Worm (Caenorhabditis elegans): ENCODE data around the gene exc-6.
A peak's percentile ranks its signal among the peaks of the same experiment; 100 is the strongest.

The exc-6 gene

DNA sequence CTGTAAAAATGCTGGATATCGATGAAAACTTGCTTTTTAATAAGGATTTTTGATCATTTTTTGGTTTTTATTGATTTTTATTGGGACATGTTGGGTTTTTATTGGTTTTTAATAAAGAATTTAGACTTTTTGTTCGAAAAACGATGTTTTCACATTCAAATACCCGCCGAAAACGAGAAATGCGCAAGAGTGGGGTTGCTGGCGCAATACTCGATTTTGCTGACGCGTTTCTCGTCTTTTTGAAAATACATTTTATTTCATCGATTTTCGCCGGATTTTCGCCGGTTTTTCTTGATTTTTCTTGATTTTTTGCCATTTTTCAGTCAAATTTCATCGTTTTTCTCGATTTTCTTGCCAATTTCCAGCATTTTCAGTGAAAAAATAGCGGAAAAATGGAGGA, 39.8 kb downstream of the exc-6 start, which contains the start of gene smr-1 (continued):
- TF ChIP-seq lsy-2 (tag; optimal IDR thresholded peaks at IDR 0.05) (peak; percentile 62 to 90), mdt-29 (GFP tag; IDR thresholded peaks at IDR 0.05) (no peak), F10B5.3 (tag; optimal IDR thresholded peaks at IDR 0.05) (no peak), T26A8.4 (GFP tag; IDR thresholded peaks at IDR 0.05) (peak; percentile 90), mes-2 (tag; optimal IDR thresholded peaks at IDR 0.05; ENCODE audit: poor library complexity, severe bottlenecking) (peak; percentile 91), aly-2 (tag; optimal IDR thresholded peaks at IDR 0.05) (no peak), hlh-30 (tag; optimal IDR thresholded peaks at IDR 0.05; ENCODE audit: insufficient read depth) (peak; percentile 29), dve-1 (tag; optimal IDR thresholded peaks at IDR 0.05; ENCODE audit: insufficient read depth) (peak; percentile 71), spr-1 (tag; optimal IDR thresholded peaks at IDR 0.05) (peak; percentile 70), egl-43 (GFP tag; IDR thresholded peaks at IDR 0.05) (0 out of 2 replicates have a peak, but pooled peaks have one; percentile 51), zag-1 (tag; optimal IDR thresholded peaks at IDR 0.05) (no peak), ztf-11 (tag; optimal IDR thresholded peaks at IDR 0.05) (no peak), dmd-6 (GFP tag; IDR thresholded peaks at IDR 0.05) (peak; percentile 75), ama-1 (optimal IDR thresholded peaks at IDR 0.05) (peak; percentile 58), ZK546.5 (tag; optimal IDR thresholded peaks at IDR 0.05) (no peak), lim-7 (GFP tag; IDR thresholded peaks at IDR 0.05) (no peak), nhr-41 (GFP tag; IDR thresholded peaks at IDR 0.05) (no peak), unc-39 (tag; optimal IDR thresholded peaks at IDR 0.05) (no peak), rbr-2 (tag; optimal IDR thresholded peaks at IDR 0.05) (peak; percentile 56), R02D3.7 (tag; optimal IDR thresholded peaks at IDR 0.05) (no peak), nhr-11 (tag; optimal IDR thresholded peaks at IDR 0.05) (peak; percentile 51), saeg-2 (GFP tag; IDR thresholded peaks at IDR 0.05) (0 out of 2 replicates have a peak, but pooled peaks have one; percentile 50), fos-1 (tag; optimal IDR thresholded peaks at IDR 0.05) (no peak), daf-8 (GFP tag; IDR thresholded peaks at IDR 0.05) (no peak), dpl-1 (GFP tag; optimal IDR thresholded peaks at IDR 0.05) (peak; percentile 97), lin-39 (tag; optimal IDR thresholded peaks at IDR 0.05) (no peak), ceh-28 (tag; optimal IDR thresholded peaks at IDR 0.05) (no peak), nhr-6 (tag; optimal IDR thresholded peaks at IDR 0.05) (peak; percentile 33), ZK337.2 (GFP tag; IDR thresholded peaks at IDR 0.05) (no peak), ztf-7 (tag; optimal IDR thresholded peaks at IDR 0.05) (peak; percentile 45), nhr-10 (tag; optimal IDR thresholded peaks at IDR 0.05) (no peak), lin-29 (GFP tag; IDR thresholded peaks at IDR 0.05) (no peak), nhr-237 (tag; optimal IDR thresholded peaks at IDR 0.05) (no peak), vab-7 (GFP tag; IDR thresholded peaks at IDR 0.05) (peak; percentile 30; the same call in 1 of the 2 replicates), F37D6.2 (tag; optimal IDR thresholded peaks at IDR 0.05) (peak; percentile 58), nhr-42 (GFP tag; IDR thresholded peaks at IDR 0.05) (peak; percentile 73), lin-13 (GFP tag; optimal IDR thresholded peaks at IDR 0.05) (peak; percentile 90), nhr-25 (tag; optimal IDR thresholded peaks at IDR 0.05; ENCODE audit: borderline replicate concordance, insufficient read depth) (no peak), Y48G9A.11 (GFP tag; IDR thresholded peaks at IDR 0.05) (no peak), lin-1 (GFP tag; IDR thresholded peaks at IDR 0.05) (no peak), hif-1 (tag; optimal IDR thresholded peaks at IDR 0.05) (peak in 1 of 2 experiments; percentile 28), F49E8.2 (tag; optimal IDR thresholded peaks at IDR 0.05; ENCODE audit: borderline replicate concordance) (peak; percentile 64), unc-62 (GFP tag; optimal IDR thresholded peaks at IDR 0.05 in 1 of 2) (peak in 1 of 2 experiments; percentile 81), unc-62 (tag; optimal IDR thresholded peaks at IDR 0.05) (no peak), php-3 (GFP tag; IDR thresholded peaks at IDR 0.05) (peak; percentile 66), zfp-3 (GFP tag; conservative IDR thresholded peaks at IDR 0.05) (peak; percentile 81), D1046.2 (GFP tag; IDR thresholded peaks at IDR 0.05) (peak; percentile 75; the same call in 1 of the 2 replicates), dmd-8 (GFP tag; IDR thresholded peaks at IDR 0.05) (no peak), lin-38 (GFP tag; IDR thresholded peaks at IDR 0.05) (peak; percentile 91), hmg-1.1 (GFP tag; IDR thresholded peaks at IDR 0.05) (peak; percentile 73), zfp-2 (tag; optimal IDR thresholded peaks at IDR 0.05) (no peak), snpc-4 (tag; optimal IDR thresholded peaks at IDR 0.05) (no peak)
